Fruit fly (Drosophila melanogaster) whole organism, embryonic: Measurements from ENCODE around the gene Cand1.

Experiments used
- Ada2b ChIP-seq: fragments of 200-800 bp; sonication (Bioruptor generic); IDR thresholded peaks from 2 replicates; pipeline ENCODE4 v1.3.6; 2022; ENCODE audit warnings: missing biosample characterization, missing genetic modification characterization
- Atf6 ChIP-seq: fragments of 200-800 bp; sonication (Bioruptor generic); IDR thresholded peaks from 2 replicates; pipeline ENCODE4 v1.3.6; 2022; ENCODE audit warnings: missing biosample characterization, missing genetic modification characterization
- B-H1 ChIP-seq: fragments of 200-800 bp; sonication (Bioruptor generic); IDR thresholded peaks from 3 replicates; pipeline ENCODE4 v1.3.6; 2022; ENCODE audit warnings: missing biosample characterization, missing genetic modification characterization
- BtbVII ChIP-seq: fragments of 200-800 bp; sonication (Bioruptor generic); optimal IDR thresholded peaks from 3 replicates; lab custom pipeline; 2017; ENCODE audit warnings: missing biosample characterization, mild to moderate bottlenecking, missing genetic modification characterization
- CG11398 ChIP-seq: fragments of 200-800 bp; sonication (Bioruptor generic); optimal IDR thresholded peaks from 2 replicates; lab custom pipeline; 2016; ENCODE audit warnings: missing biosample characterization, missing genetic modification characterization
- CG11456 ChIP-seq: fragments of 200-800 bp; sonication (Bioruptor generic); IDR thresholded peaks from 3 replicates; pipeline ENCODE4 v1.3.6; 2022; ENCODE audit warnings: missing biosample characterization, missing genetic modification characterization
- CG11560 ChIP-seq: fragments of 200-800 bp; sonication (Bioruptor generic); IDR thresholded peaks from 3 replicates; pipeline ENCODE4 v1.3.6; 2022; ENCODE audit warnings: missing biosample characterization, missing genetic modification characterization
- CG12071 ChIP-seq: fragments of 200-800 bp; sonication (Bioruptor generic); optimal IDR thresholded peaks from 3 replicates; lab custom pipeline; 2018; ENCODE audit warnings: missing biosample characterization, mild to moderate bottlenecking, missing genetic modification characterization
- CG12391 ChIP-seq: fragments of 200-800 bp; sonication (Bioruptor generic); optimal IDR thresholded peaks from 3 replicates; lab custom pipeline; 2018; ENCODE audit warnings: missing biosample characterization, mild to moderate bottlenecking, missing genetic modification characterization, moderate library complexity
- CG13123 ChIP-seq: fragments of 200-800 bp; sonication (Bioruptor generic); optimal IDR thresholded peaks from 2 replicates; lab custom pipeline; 2016; ENCODE audit warnings: missing biosample characterization, missing genetic modification characterization
- CG13424 ChIP-seq: fragments of 200-800 bp; sonication (Bioruptor generic); optimal IDR thresholded peaks from 2 replicates; lab custom pipeline; 2019; ENCODE audit warnings: missing biosample characterization, mild to moderate bottlenecking, missing genetic modification characterization, moderate library complexity
- CG14710 ChIP-seq: fragments of 200-800 bp; sonication (Bioruptor generic); optimal IDR thresholded peaks from 3 replicates; lab custom pipeline; 2019; ENCODE audit warnings: missing biosample characterization, mild to moderate bottlenecking, missing genetic modification characterization, moderate library complexity
- CG1647 ChIP-seq: fragments of 200-800 bp; sonication (Bioruptor generic); optimal IDR thresholded peaks from 3 replicates; lab custom pipeline; 2016; ENCODE audit warnings: missing biosample characterization, missing genetic modification characterization
- CG17359 ChIP-seq: fragments of 200-800 bp; sonication (Bioruptor generic); optimal IDR thresholded peaks from 3 replicates; lab custom pipeline; 2018; ENCODE audit warnings: missing biosample characterization, mild to moderate bottlenecking, missing genetic modification characterization, moderate library complexity
- CG2120 ChIP-seq: fragments of 200-800 bp; sonication (Bioruptor generic); optimal IDR thresholded peaks from 3 replicates; lab custom pipeline; 2016; ENCODE audit warnings: missing biosample characterization, missing genetic modification characterization
- CG2202 ChIP-seq: fragments of 200-800 bp; sonication (Bioruptor generic); optimal IDR thresholded peaks from 2 replicates; lab custom pipeline; 2018; ENCODE audit warnings: missing biosample characterization, mild to moderate bottlenecking, missing genetic modification characterization
- CG2712 ChIP-seq: fragments of 200-800 bp; optimal IDR thresholded peaks from 3 replicates; lab custom pipeline; 2019; ENCODE audit warnings: missing biosample characterization, mild to moderate bottlenecking, missing genetic modification characterization, moderate library complexity
- CG30403 ChIP-seq: fragments of 200-800 bp; sonication (Bioruptor generic); optimal IDR thresholded peaks from 3 replicates; lab custom pipeline; 2016; ENCODE audit warnings: missing biosample characterization, missing genetic modification characterization
- CG34224 ChIP-seq: fragments of 200-800 bp; sonication (Bioruptor generic); IDR thresholded peaks from 3 replicates; pipeline ENCODE4 v1.3.6; 2022; ENCODE audit warnings: missing biosample characterization, missing genetic modification characterization; ENCODE audit not compliant: partially characterized antibody
- CG4282 ChIP-seq: fragments of 200-800 bp; sonication (Bioruptor generic); optimal IDR thresholded peaks from 2 replicates; lab custom pipeline; 2016; ENCODE audit warnings: missing biosample characterization, missing genetic modification characterization
- CG6689 ChIP-seq: fragments of 200-800 bp; sonication (Bioruptor generic); IDR thresholded peaks from 2 replicates; pipeline ENCODE4 v1.3.6; 2022; ENCODE audit warnings: missing biosample characterization, missing genetic modification characterization
- CG7928 ChIP-seq: fragments of 200-800 bp; sonication (Bioruptor generic); optimal IDR thresholded peaks from 2 replicates; lab custom pipeline; 2017; ENCODE audit warnings: missing biosample characterization, mild to moderate bottlenecking, missing genetic modification characterization
- CG9797 ChIP-seq: fragments of 200-800 bp; sonication (Bioruptor generic); optimal IDR thresholded peaks from 3 replicates; lab custom pipeline; 2018; ENCODE audit warnings: missing biosample characterization, mild to moderate bottlenecking, missing genetic modification characterization
- CG9932 ChIP-seq: fragments of 200-800 bp; sonication (Bioruptor generic); IDR thresholded peaks from 2 replicates; pipeline ENCODE4 v1.3.6; 2022; ENCODE audit warnings: missing biosample characterization, missing genetic modification characterization
- CTCF ChIP-seq: fragments of 200-800 bp; sonication (Bioruptor generic); optimal IDR thresholded peaks from 2 replicates; lab custom pipeline; 2017; ENCODE audit warnings: missing biosample characterization, mild to moderate bottlenecking, missing genetic modification characterization, moderate library complexity
- Dad ChIP-seq: fragments of 200-800 bp; sonication (Bioruptor generic); optimal IDR thresholded peaks from 3 replicates; lab custom pipeline; 2016; ENCODE audit warnings: missing biosample characterization, missing genetic modification characterization
- ERR ChIP-seq: fragments of 200-800 bp; sonication (Bioruptor generic); optimal IDR thresholded peaks from 2 replicates; lab custom pipeline; 2016; ENCODE audit warnings: missing biosample characterization, missing genetic modification characterization
- Elba2 ChIP-seq: fragments of 200-800 bp; sonication (Bioruptor generic); optimal IDR thresholded peaks from 3 replicates; lab custom pipeline; 2016; ENCODE audit warnings: missing biosample characterization, missing genetic modification characterization
- Meics ChIP-seq: fragments of 200-800 bp; sonication (Bioruptor generic); optimal IDR thresholded peaks from 2 replicates; lab custom pipeline; 2017; ENCODE audit warnings: missing biosample characterization, mild to moderate bottlenecking, missing genetic modification characterization
- Myb ChIP-seq: fragments of 200-800 bp; sonication (Bioruptor generic); optimal IDR thresholded peaks from 2 replicates; lab custom pipeline; 2016; ENCODE audit warnings: missing biosample characterization, missing genetic modification characterization
- NfI ChIP-seq: fragments of 200-800 bp; sonication (Bioruptor generic); optimal IDR thresholded peaks from 3 replicates; lab custom pipeline; 2018; ENCODE audit warnings: missing biosample characterization, mild to moderate bottlenecking, missing genetic modification characterization, moderate library complexity
- Optix ChIP-seq: fragments of 200-800 bp; sonication (Bioruptor generic); IDR thresholded peaks from 3 replicates; pipeline ENCODE4 v1.3.6; 2022; ENCODE audit warnings: missing biosample characterization, missing genetic modification characterization
- al ChIP-seq: fragments of 200-800 bp; sonication (Bioruptor generic); IDR thresholded peaks from 2 replicates; pipeline ENCODE4 v1.3.6; 2022; ENCODE audit warnings: missing biosample characterization, missing genetic modification characterization
- chm ChIP-seq: fragments of 200-800 bp; sonication (Bioruptor generic); IDR thresholded peaks from 2 replicates; pipeline ENCODE4 v1.3.6; 2022; ENCODE audit warnings: missing biosample characterization, missing genetic modification characterization
- ems ChIP-seq: fragments of 200-800 bp; sonication (Bioruptor generic); optimal IDR thresholded peaks from 3 replicates; lab custom pipeline; 2016; ENCODE audit warnings: missing biosample characterization, missing genetic modification characterization
- eve ChIP-seq, 2 experiments: fragments of >200 bp; optimal IDR thresholded peaks; 2 replicates each; lab custom pipeline; 2017; ENCODE audit warnings: missing biosample characterization in 2 of 2, missing genetic modification characterization in 2 of 2
- fd3F ChIP-seq: fragments of 200-800 bp; sonication (Bioruptor generic); optimal IDR thresholded peaks from 2 replicates; lab custom pipeline; 2018; ENCODE audit warnings: missing biosample characterization, mild to moderate bottlenecking, missing genetic modification characterization, moderate library complexity
- grau ChIP-seq: fragments of 200-800 bp; optimal IDR thresholded peaks from 3 replicates; lab custom pipeline; 2019; ENCODE audit warnings: missing biosample characterization, mild to moderate bottlenecking, missing genetic modification characterization, moderate library complexity
- hb ChIP-seq: fragments of 200-800 bp; sonication (Bioruptor generic); IDR thresholded peaks from 3 replicates; pipeline ENCODE4 v1.3.6; 2022; ENCODE audit warnings: missing biosample characterization, missing genetic modification characterization; ENCODE audit not compliant: partially characterized antibody
- hbn ChIP-seq: fragments of 200-800 bp; sonication (Bioruptor generic); IDR thresholded peaks from 2 replicates; pipeline ENCODE4 v1.3.6; 2022; ENCODE audit warnings: missing biosample characterization, missing genetic modification characterization; ENCODE audit not compliant: partially characterized antibody
- hth ChIP-seq: fragments of >200 bp; optimal IDR thresholded peaks from 2 replicates; lab custom pipeline; 2017; ENCODE audit warnings: inconsistent platforms
- inv ChIP-seq: fragments of 200-800 bp; sonication (Bioruptor generic); IDR thresholded peaks from 2 replicates; pipeline ENCODE4 v1.3.6; 2022; ENCODE audit warnings: missing biosample characterization, missing genetic modification characterization; ENCODE audit not compliant: partially characterized antibody
- jumu ChIP-seq: fragments of 200-800 bp; sonication (Bioruptor generic); optimal IDR thresholded peaks from 3 replicates; lab custom pipeline; 2016; ENCODE audit warnings: missing biosample characterization, missing genetic modification characterization
- ken ChIP-seq: fragments of 200-800 bp; sonication (Bioruptor generic); IDR thresholded peaks from 3 replicates; pipeline ENCODE4 v1.3.6; 2022; ENCODE audit warnings: missing biosample characterization, missing genetic modification characterization
- maf-S ChIP-seq: fragments of 200-800 bp; sonication (Bioruptor generic); optimal IDR thresholded peaks from 2 replicates; lab custom pipeline; 2016; ENCODE audit warnings: missing biosample characterization, missing genetic modification characterization
- mirr ChIP-seq: fragments of 200-800 bp; sonication (Bioruptor generic); optimal IDR thresholded peaks from 3 replicates; lab custom pipeline; 2018; ENCODE audit warnings: missing biosample characterization, mild to moderate bottlenecking, missing genetic modification characterization
- tll ChIP-seq, 2 experiments: fragments of 200-800 bp in 1 of 2; fragments of >200 bp in 1 of 2; sonication (Bioruptor generic) in 1 of 2; optimal IDR thresholded peaks; 2 replicates each; lab custom pipeline; 2017 to 2019; ENCODE audit warnings: missing biosample characterization in 2 of 2, missing genetic modification characterization in 2 of 2, mild to moderate bottlenecking in 1 of 2, moderate library complexity in 1 of 2
- tx ChIP-seq: fragments of 200-800 bp; sonication (Bioruptor generic); optimal IDR thresholded peaks from 2 replicates; lab custom pipeline; 2016; ENCODE audit warnings: missing biosample characterization, missing genetic modification characterization
- vfl ChIP-seq: fragments of 200-800 bp; sonication (Bioruptor generic); optimal IDR thresholded peaks from 2 replicates; lab custom pipeline; 2016; ENCODE audit warnings: missing biosample characterization, missing genetic modification characterization
- zen2 ChIP-seq: fragments of 200-800 bp; sonication (Bioruptor generic); IDR thresholded peaks from 3 replicates; pipeline ENCODE4 v1.3.6; 2022; ENCODE audit warnings: missing biosample characterization, missing genetic modification characterization; ENCODE audit not compliant: partially characterized antibody

The Cand1 gene

dm6 chr2L:10387869-10388726, 25.6 kb upstream of the Cand1 start, which contains the start of gene da (continued):
- TF ChIP-seq tll (GFP tag; optimal IDR thresholded peaks at IDR 0.05; lab: Kevin White, UChicago) (peak in 1 of 2 experiments; percentile 12), CG12071 (GFP tag; lab: Kevin White, UChicago) (no peak), grau (tag; lab: Kevin White, UChicago) (peak; percentile 69), CTCF (GFP tag; lab: Kevin White, UChicago) (no peak), al (peak; percentile 45), NfI (GFP tag; lab: Kevin White, UChicago) (peak; percentile 75), CG2712 (tag; lab: Kevin White, UChicago) (peak; percentile 71), CG9932 (GFP tag; lab: Robert Waterston, UW) (peak; percentile 75; the same call in 1 of the 2 replicates), CG34224 (GFP tag; lab: Robert Waterston, UW) (peak; percentile 68), hbn (GFP tag; lab: Robert Waterston, UW) (peak; percentile 41), CG13424 (tag; lab: Kevin White, UChicago) (peak; percentile 64), CG13123 (peak; percentile 51), CG12391 (tag; lab: Kevin White, UChicago) (peak; percentile 83), fd3F (GFP tag; lab: Kevin White, UChicago) (peak; percentile 35), Atf6 (GFP tag; lab: Robert Waterston, UW) (peak; percentile 63), CG6689 (GFP tag; lab: Robert Waterston, UW) (peak; percentile 64), CG14710 (peak; percentile 74), CG17359 (tag; lab: Kevin White, UChicago) (peak; percentile 68), CG1647 (GFP tag; lab: Kevin White, UChicago) (peak; percentile 24), ems (GFP tag; lab: Kevin White, UChicago) (peak; percentile 46), mirr (GFP tag; lab: Kevin White, UChicago) (no peak), inv (GFP tag; lab: Robert Waterston, UW) (peak; percentile 33; the same call in 1 of the 2 replicates), hb (no peak), BtbVII (GFP tag; lab: Kevin White, UChicago) (peak; percentile 19), jumu (peak; percentile 64), Meics (GFP tag; lab: Kevin White, UChicago) (peak; percentile 61), ken (GFP tag; lab: Robert Waterston, UW) (peak; percentile 49; the same call in 1 of the 3 replicates), Elba2 (GFP tag; lab: Kevin White, UChicago) (no peak), CG30403 (GFP tag; lab: Kevin White, UChicago) (peak; percentile 77), Myb (GFP tag; lab: Kevin White, UChicago) (peak; percentile 29), CG2202 (tag; lab: Kevin White, UChicago) (no peak), B-H1 (peak; percentile 15; the same call in 1 of the 3 replicates), vfl (GFP tag; lab: Kevin White, UChicago) (peak; percentile 53), zen2 (GFP tag; lab: Robert Waterston, UW) (no peak), CG11398 (no peak), chm (GFP tag; lab: Robert Waterston, UW) (peak; percentile 55), CG4282 (peak; percentile 46), CG11456 (GFP tag; lab: Robert Waterston, UW) (no peak; the same call in 2 of the 3 replicates), eve (GFP tag; optimal IDR thresholded peaks at IDR 0.05; lab: Kevin White, UChicago) (peak in 1 of 2 experiments; percentile 76), Optix (no peak), hth (lab: Kevin White, UChicago) (no peak), tx (GFP tag; lab: Kevin White, UChicago) (peak; percentile 44), maf-S (GFP tag; lab: Kevin White, UChicago) (peak; percentile 42), CG11560 (tag; lab: Robert Waterston, UW) (no peak), ERR (GFP tag; lab: Kevin White, UChicago) (no peak), Ada2b (GFP tag; lab: Robert Waterston, UW) (peak; percentile 61), CG9797 (GFP tag; lab: Kevin White, UChicago) (peak; percentile 58), Dad (GFP tag; lab: Kevin White, UChicago) (peak; percentile 45), CG2120 (GFP tag; lab: Kevin White, UChicago) (peak; percentile 79), CG7928 (GFP tag; lab: Kevin White, UChicago) (no peak)
